Worm (Caenorhabditis elegans) whole organism, L2 larva: ENCODE data around the gene F29B9.1.

ENCODE experiments used
- R02D3.7 ChIP-seq: fragments of 150-350 bp; optimal IDR thresholded peaks from 2 replicates; lab custom pipeline; 2014; ENCODE audit warnings: missing biosample characterization, missing genetic modification characterization
- ceh-82 ChIP-seq: fragments of 150-350 bp; optimal IDR thresholded peaks from 2 replicates; lab custom pipeline; 2014; ENCODE audit warnings: missing biosample characterization, missing genetic modification characterization
- egl-27 ChIP-seq: sonication (generic microtip); optimal IDR thresholded peaks from 3 replicates; lab custom pipeline; 2017; ENCODE audit warnings: missing biosample characterization, missing genetic modification reagents, missing genetic modification characterization
- fos-1 ChIP-seq: fragments of 150-350 bp; optimal IDR thresholded peaks from 2 replicates; lab custom pipeline; 2014; ENCODE audit warnings: missing biosample characterization, missing genetic modification characterization
- lin-39 ChIP-seq: fragments of 150-350 bp; optimal IDR thresholded peaks from 2 replicates; lab custom pipeline; 2014; ENCODE audit warnings: missing biosample characterization, missing genetic modification reagents, missing genetic modification characterization
- nhr-11 ChIP-seq: fragments of 150-350 bp; optimal IDR thresholded peaks from 2 replicates; lab custom pipeline; 2014; ENCODE audit warnings: missing biosample characterization, missing genetic modification characterization
- nhr-12 ChIP-seq: fragments of 150-350 bp; optimal IDR thresholded peaks from 2 replicates; lab custom pipeline; 2014; ENCODE audit warnings: missing biosample characterization, missing genetic modification characterization
- nhr-6 ChIP-seq: fragments of 150-350 bp; optimal IDR thresholded peaks from 2 replicates; lab custom pipeline; 2014; ENCODE audit warnings: missing biosample characterization, missing genetic modification characterization
- snpc-4 ChIP-seq: fragments of 150-350 bp; optimal IDR thresholded peaks from 2 replicates; lab custom pipeline; 2014; ENCODE audit warnings: missing biosample characterization, missing genetic modification characterization
- unc-62 ChIP-seq: fragments of 150-350 bp; optimal IDR thresholded peaks from 2 replicates; lab custom pipeline; 2014; ENCODE audit warnings: missing biosample characterization, missing genetic modification reagents, missing genetic modification characterization
- ztf-4 ChIP-seq: fragments of 150-350 bp; optimal IDR thresholded peaks from 2 replicates; lab custom pipeline; 2014; ENCODE audit warnings: missing biosample characterization, missing genetic modification characterization

- no peak for TF ChIP-seq fos-1 (tag; lab: Kevin White, UChicago)
- TF ChIP-seq egl-27 (tag; lab: Kevin White, UChicago) = no peak
- no peak for TF ChIP-seq nhr-6 (tag; lab: Kevin White, UChicago)
- no peak for TF ChIP-seq snpc-4 (tag; lab: Kevin White, UChicago)
- TF ChIP-seq nhr-12 = no peak
- no peak for TF ChIP-seq lin-39 (tag; lab: Kevin White, UChicago)
- TF ChIP-seq nhr-11 (tag; lab: Kevin White, UChicago) = no peak
- TF ChIP-seq ceh-82 (tag; lab: Kevin White, UChicago) = no peak
- TF ChIP-seq ztf-4 (tag; lab: Kevin White, UChicago) = no peak
- no peak for TF ChIP-seq R02D3.7 (tag; lab: Kevin White, UChicago)
- no peak for TF ChIP-seq unc-62
These were observed 5.9 kb upstream of the F29B9.1 start, which contains the start of gene mrps-21 for ce11 chrIV:4659277-4659676.
